Fruit fly (Drosophila melanogaster): ENCODE results near the gene Tmtc1.

- TF ChIP-seq fd96Ca (GFP tag; IDR thresholded peaks at IDR 0.05) (no peak), CG8301 (tag; optimal IDR thresholded peaks at IDR 0.05) (no peak), EcR (GFP tag; optimal IDR thresholded peaks at IDR 0.05) (no peak), D1 (tag; optimal IDR thresholded peaks at IDR 0.05) (no peak), Ets98B (GFP tag; IDR thresholded peaks at IDR 0.05) (no peak), Snoo (tag; optimal IDR thresholded peaks at IDR 0.05) (no peak), CG10348 (GFP tag; IDR thresholded peaks at IDR 0.05) (no peak), CG4496 (GFP tag; IDR thresholded peaks at IDR 0.05) (no peak)
These were observed 22.4 kb upstream of the Tmtc1 start, which contains the start of gene Prosbeta4R2 for dm6 chr2L:2655094-2655493.

All from whole organism, pupa.